Worm (Caenorhabditis elegans) whole organism, L4 larva: ENCODE measurements around the gene C28C12.12.

Experiments used
- D1046.2 ChIP-seq: fragments of 200-800 bp; sonication (Bioruptor generic); IDR thresholded peaks from 2 replicates; pipeline ENCODE4 v1.3.6; 2022; ENCODE audit warnings: missing genetic modification characterization, missing compliant biosample characterization
- T20F7.1 ChIP-seq: fragments of 200-800 bp; sonication (Bioruptor generic); optimal IDR thresholded peaks from 2 replicates; lab custom pipeline; 2018; ENCODE audit warnings: mild to moderate bottlenecking, missing genetic modification characterization, missing compliant biosample characterization
- T26A8.4 ChIP-seq: fragments of 200-800 bp; sonication (Bioruptor generic); IDR thresholded peaks from 2 replicates; pipeline ENCODE4 v1.3.6; 2022; ENCODE audit warnings: missing genetic modification characterization, missing compliant biosample characterization
- Y105C5A.15 ChIP-seq: fragments of 200-800 bp; sonication (Bioruptor generic); IDR thresholded peaks from 2 replicates; pipeline ENCODE4 v1.3.6; 2022; ENCODE audit warnings: missing genetic modification characterization, missing compliant biosample characterization
- aha-1 ChIP-seq: fragments of 150-350 bp; peaks from one replicate; lab custom pipeline; 2014; ENCODE audit warnings: missing biosample characterization, missing genetic modification characterization
- ceh-20 ChIP-seq: fragments of 200-800 bp; sonication (Bioruptor generic); IDR thresholded peaks from 2 replicates; pipeline ENCODE4 v1.3.6; 2022; ENCODE audit warnings: missing genetic modification reagents, missing genetic modification characterization, missing compliant biosample characterization
- ceh-44 ChIP-seq: fragments of 200-800 bp; sonication (Bioruptor generic); IDR thresholded peaks from 2 replicates; pipeline ENCODE4 v1.3.6; 2022; ENCODE audit warnings: missing genetic modification reagents, missing genetic modification characterization, missing compliant biosample characterization
- ces-1 ChIP-seq: fragments of 150-350 bp; sonication (generic microtip); optimal IDR thresholded peaks from 4 replicates; lab custom pipeline; 2014; ENCODE audit warnings: missing biosample characterization, missing genetic modification reagents, missing genetic modification characterization
- dmd-6 ChIP-seq: fragments of 200-800 bp; sonication (Bioruptor generic); IDR thresholded peaks from 2 replicates; pipeline ENCODE4 v1.3.6; 2022; ENCODE audit warnings: missing genetic modification reagents, missing genetic modification characterization, missing compliant biosample characterization
- duxl-1 ChIP-seq: sonication (generic microtip); optimal IDR thresholded peaks from 2 replicates; lab custom pipeline; 2016; ENCODE audit warnings: mild to moderate bottlenecking, missing genetic modification characterization, moderate library complexity, missing compliant biosample characterization; ENCODE audit not compliant: poor library complexity
- dve-1 ChIP-seq: sonication (generic microtip); optimal IDR thresholded peaks from 2 replicates; lab custom pipeline; 2017; ENCODE audit warnings: antibody characterized with exemption, mild to moderate bottlenecking, missing genetic modification characterization, missing compliant biosample characterization; ENCODE audit not compliant: insufficient read depth
- egl-43 ChIP-seq: fragments of 200-800 bp; sonication (Bioruptor generic); IDR thresholded peaks from 2 replicates; pipeline ENCODE4 v1.3.6; 2022; ENCODE audit warnings: missing genetic modification reagents, missing genetic modification characterization, missing compliant biosample characterization
- fkh-10 ChIP-seq: fragments of 150-350 bp; optimal IDR thresholded peaks from 2 replicates; lab custom pipeline; 2014; ENCODE audit warnings: missing biosample characterization, missing genetic modification reagents, missing genetic modification characterization
- fos-1 ChIP-seq: fragments of 150-350 bp; optimal IDR thresholded peaks from 2 replicates; lab custom pipeline; 2014; ENCODE audit warnings: missing biosample characterization, missing genetic modification characterization
- gei-8 ChIP-seq: fragments of 200-800 bp; sonication (Bioruptor generic); optimal IDR thresholded peaks from 2 replicates; lab custom pipeline; 2018; ENCODE audit warnings: mild to moderate bottlenecking, missing genetic modification characterization, missing compliant biosample characterization
- hif-1 ChIP-seq, 2 experiments: sonication (generic microtip); optimal IDR thresholded peaks; 2 replicates each; lab custom pipeline; 2016 to 2017; ENCODE audit warnings: missing compliant biosample characterization in 2 of 2, missing genetic modification characterization in 2 of 2, missing genetic modification reagents in 2 of 2, missing genotype in 2 of 2, mild to moderate bottlenecking in 1 of 2
- hlh-11 ChIP-seq: fragments of 200-800 bp; sonication (Bioruptor generic); optimal IDR thresholded peaks from 2 replicates; lab custom pipeline; 2018; ENCODE audit warnings: mild to moderate bottlenecking, missing genetic modification characterization, missing compliant biosample characterization
- hlh-30 ChIP-seq: sonication (generic microtip); optimal IDR thresholded peaks from 2 replicates; lab custom pipeline; 2017; ENCODE audit warnings: antibody characterized with exemption, mild to moderate bottlenecking, missing genetic modification characterization, missing compliant biosample characterization; ENCODE audit not compliant: insufficient read depth
- lim-7 ChIP-seq: fragments of 200-800 bp; sonication (Bioruptor generic); IDR thresholded peaks from 2 replicates; pipeline ENCODE4 v1.3.6; 2022; ENCODE audit warnings: missing genetic modification characterization, missing compliant biosample characterization
- lin-1 ChIP-seq: fragments of 200-800 bp; sonication (Bioruptor generic); IDR thresholded peaks from 2 replicates; pipeline ENCODE4 v1.3.6; 2022; ENCODE audit warnings: missing genetic modification reagents, missing genetic modification characterization, missing compliant biosample characterization
- lin-15B ChIP-seq: fragments of 150-350 bp; sonication (generic microtip); optimal IDR thresholded peaks from 3 replicates; lab custom pipeline; 2014; ENCODE audit warnings: missing biosample characterization, missing genetic modification characterization
- lin-38 ChIP-seq: fragments of 200-800 bp; sonication (Bioruptor generic); IDR thresholded peaks from 2 replicates; pipeline ENCODE4 v1.3.6; 2022; ENCODE audit warnings: missing genetic modification reagents, missing genetic modification characterization, missing compliant biosample characterization
- mdl-1 ChIP-seq, 2 experiments: fragments of 150-350 bp in 1 of 2; sonication (generic microtip) in 1 of 2; optimal IDR thresholded peaks; 2 replicates each; lab custom pipeline; 2014 to 2017; ENCODE audit warnings: missing biosample characterization in 2 of 2, missing genetic modification characterization in 2 of 2
- mxl-2 ChIP-seq: fragments of 200-800 bp; sonication (Bioruptor generic); conservative IDR thresholded peaks from 2 replicates; pipeline ENCODE4 v1.3.6; 2022; ENCODE audit warnings: missing genetic modification reagents, missing genetic modification characterization, missing compliant biosample characterization
- nhr-102 ChIP-seq: sonication (generic microtip); optimal IDR thresholded peaks from 2 replicates; lab custom pipeline; 2016; ENCODE audit warnings: mild to moderate bottlenecking, missing genetic modification characterization, moderate library complexity, missing compliant biosample characterization
- nhr-111 ChIP-seq: fragments of 200-800 bp; sonication (Bioruptor generic); optimal IDR thresholded peaks from 2 replicates; lab custom pipeline; 2018; ENCODE audit warnings: mild to moderate bottlenecking, missing genetic modification characterization, missing compliant biosample characterization
- nhr-237 ChIP-seq: sonication (generic microtip); optimal IDR thresholded peaks from 2 replicates; lab custom pipeline; 2017; ENCODE audit warnings: missing biosample characterization, missing genetic modification characterization
- nhr-28 ChIP-seq: fragments of 150-350 bp; optimal IDR thresholded peaks from 2 replicates; lab custom pipeline; 2014; ENCODE audit warnings: missing biosample characterization, missing genetic modification characterization
- nhr-42 ChIP-seq: fragments of 200-800 bp; sonication (Bioruptor generic); IDR thresholded peaks from 2 replicates; pipeline ENCODE4 v1.3.6; 2022; ENCODE audit warnings: missing genetic modification characterization, missing compliant biosample characterization
- sdz-12 ChIP-seq: fragments of 200-800 bp; sonication (Bioruptor generic); optimal IDR thresholded peaks from 2 replicates; lab custom pipeline; 2018; ENCODE audit warnings: mild to moderate bottlenecking, missing genetic modification characterization, missing compliant biosample characterization
- skn-1 ChIP-seq: fragments of 150-350 bp; optimal IDR thresholded peaks from 2 replicates; lab custom pipeline; 2014; ENCODE audit warnings: missing biosample characterization, missing genetic modification characterization
- spr-1 ChIP-seq: sonication (generic microtip); optimal IDR thresholded peaks from 2 replicates; lab custom pipeline; 2016; ENCODE audit warnings: mild to moderate bottlenecking, missing genetic modification characterization, missing compliant biosample characterization
- unc-62 ChIP-seq, 3 experiments: fragments of 150-350 bp in 1 of 3; sonication (generic microtip); optimal IDR thresholded peaks in 2 of 3; peaks in 1 of 3; 1 replicate in 1 of 3; 2 replicates in 2 of 3; lab custom pipeline; 2014 to 2017; ENCODE audit warnings: missing biosample characterization in 3 of 3, missing genetic modification characterization in 3 of 3, missing genetic modification reagents in 3 of 3, missing genotype in 1 of 3
- zip-11 ChIP-seq: fragments of 200-800 bp; sonication (Bioruptor generic); IDR thresholded peaks from 2 replicates; pipeline ENCODE4 v1.3.6; 2022; ENCODE audit warnings: missing genetic modification characterization, missing compliant biosample characterization

The C28C12.12 gene

DNA sequence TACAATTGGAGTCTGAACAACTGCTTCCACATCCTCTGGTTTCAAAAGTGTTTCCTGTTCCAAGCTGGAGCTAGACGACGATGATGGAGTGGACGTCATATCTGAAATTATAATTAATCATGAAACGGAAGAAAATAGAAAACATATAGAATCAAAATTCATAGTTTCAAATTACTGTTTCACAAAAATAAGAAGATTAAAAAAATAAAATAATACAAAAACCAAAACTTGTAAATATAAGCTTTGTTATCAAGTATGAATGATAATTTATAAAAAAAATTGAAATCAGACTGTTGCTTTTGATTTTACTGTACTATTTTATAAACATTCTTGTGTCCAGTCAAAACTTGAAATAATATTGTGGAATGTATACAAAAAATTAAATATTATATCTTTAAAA is 32.4 kb downstream of the C28C12.12 start, which contains the start of gene str-176:
str-176 (minus strand) TSS at position 101 of the 400 bp plus-strand sequence.
- no peak for TF ChIP-seq ces-1 (GFP tag; lab: Kevin White, UChicago)
- TF ChIP-seq fkh-10 (GFP tag; lab: Kevin White, UChicago), result no peak
- TF ChIP-seq ceh-44 (GFP tag; lab: Robert Waterston, UW), result no peak
- TF ChIP-seq lin-15B (tag; lab: Kevin White, UChicago), result no peak
- TF ChIP-seq nhr-102 (tag; lab: Kevin White, UChicago), result no peak
- no peak for TF ChIP-seq hlh-30 (tag; lab: Kevin White, UChicago)
- no peak for TF ChIP-seq T20F7.1 (GFP tag; lab: Kevin White, UChicago)
- TF ChIP-seq lin-38 (GFP tag; lab: Robert Waterston, UW), result no peak
- no peak for TF ChIP-seq egl-43
- no peak for TF ChIP-seq lim-7
- no peak for TF ChIP-seq hif-1 (tag; optimal IDR thresholded peaks at IDR 0.05; lab: Kevin White, UChicago)
- no peak for TF ChIP-seq gei-8 (GFP tag; lab: Kevin White, UChicago)
- TF ChIP-seq nhr-111 (GFP tag; lab: Kevin White, UChicago), result no peak
- TF ChIP-seq nhr-237, result no peak
- no peak for TF ChIP-seq Y105C5A.15 (GFP tag; lab: Robert Waterston, UW)
- TF ChIP-seq nhr-28 (tag; lab: Kevin White, UChicago), result no peak
- TF ChIP-seq mxl-2, result no peak
- TF ChIP-seq zip-11 (GFP tag; lab: Robert Waterston, UW), result no peak
- no peak for TF ChIP-seq T26A8.4

DNA sequence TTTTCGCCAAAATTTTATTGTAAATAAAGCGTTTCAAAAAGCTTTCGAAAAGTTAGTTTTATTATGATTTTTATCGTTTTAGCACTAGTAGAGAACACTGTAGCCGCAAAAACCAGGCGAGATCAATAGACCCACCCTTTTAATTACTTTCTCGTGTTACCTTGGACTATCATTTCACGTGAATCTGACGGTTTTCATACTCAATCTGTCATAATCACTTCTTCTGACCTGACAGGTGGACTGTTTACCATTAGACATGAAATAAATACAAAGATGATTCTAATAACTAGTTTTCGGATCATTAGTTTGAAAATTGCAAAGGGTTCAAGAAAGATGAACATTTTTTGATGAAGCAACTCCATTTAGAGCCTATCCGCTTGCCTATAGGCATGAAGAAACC is 33.1 kb downstream of the C28C12.12 start:
- TF ChIP-seq nhr-28 (tag; lab: Kevin White, UChicago) (peak; percentile 68), lin-15B (tag; lab: Kevin White, UChicago) (no peak), hlh-30 (tag; lab: Kevin White, UChicago) (peak; percentile 58), aha-1 (tag; lab: Kevin White, UChicago) (peak; percentile 39), dmd-6 (GFP tag; lab: Robert Waterston, UW) (0 out of 2 replicates have a peak, but pooled peaks have one; percentile 9), nhr-42 (GFP tag; lab: Robert Waterston, UW) (no peak), hlh-11 (tag; lab: Kevin White, UChicago) (peak; percentile 24), ceh-20 (GFP tag; lab: Robert Waterston, UW) (peak; percentile 60; the same call in 1 of the 2 replicates), mdl-1 (tag; optimal IDR thresholded peaks at IDR 0.05; lab: Kevin White, UChicago) (peak in 1 of 2 experiments; percentile 84), spr-1 (no peak), unc-62 (GFP tag; optimal IDR thresholded peaks at IDR 0.05 in 1 of 2; lab: Kevin White, UChicago) (peak in 1 of 2 experiments; percentile 100), unc-62 (tag; optimal IDR thresholded peaks at IDR 0.05; lab: Kevin White, UChicago) (no peak)

ce11 chrIV:8462376-8462775 is 33.8 kb downstream of the C28C12.12 start:
- TF ChIP-seq lin-1 (GFP tag; lab: Robert Waterston, UW) (no peak), dve-1 (no peak), sdz-12 (GFP tag; lab: Kevin White, UChicago) (no peak), unc-62 (GFP tag; optimal IDR thresholded peaks at IDR 0.05 in 1 of 2; lab: Kevin White, UChicago) (peak in 1 of 2 experiments; percentile 54), unc-62 (tag; optimal IDR thresholded peaks at IDR 0.05; lab: Kevin White, UChicago) (no peak), D1046.2 (GFP tag; lab: Robert Waterston, UW) (no peak), skn-1 (no peak)

- TF ChIP-seq dmd-6 (GFP tag; lab: Robert Waterston, UW) (no peak), unc-62 (GFP tag; optimal IDR thresholded peaks at IDR 0.05 in 1 of 2; lab: Kevin White, UChicago) (peak in 1 of 2 experiments; percentile 96), unc-62 (tag; optimal IDR thresholded peaks at IDR 0.05; lab: Kevin White, UChicago) (no peak)
Observed at ce11 chrIV:8461177-8461576, 35.0 kb downstream of the C28C12.12 start.

- no peak for TF ChIP-seq duxl-1 (tag; lab: Kevin White, UChicago)
- TF ChIP-seq fos-1 (tag; lab: Kevin White, UChicago), result no peak
Observed at ce11 chrIV:8460208-8460607, 36.0 kb downstream of the C28C12.12 start, which contains the start of gene ant-1.4. TSS of gene ant-1.4 (minus strand) at chrIV:8460308.
